Worm (Caenorhabditis elegans) whole organism, L4 larva: ENCODE measurements around the gene T10G3.1.

Experiments
- D1046.2 ChIP-seq: fragments of 200-800 bp; sonication (Bioruptor generic); IDR thresholded peaks from 2 replicates; pipeline ENCODE4 v1.3.6; 2022; ENCODE audit warnings: missing genetic modification characterization, missing compliant biosample characterization
- F37D6.2 ChIP-seq: sonication (generic microtip); optimal IDR thresholded peaks from 2 replicates; lab custom pipeline; 2016; ENCODE audit warnings: mild to moderate bottlenecking, missing genetic modification characterization, missing compliant biosample characterization
- F44E2.7 ChIP-seq: fragments of 200-800 bp; sonication (Bioruptor generic); IDR thresholded peaks from 2 replicates; pipeline ENCODE4 v2.1.2; 2022; ENCODE audit warnings: missing genetic modification characterization, missing compliant biosample characterization
- R02D3.7 ChIP-seq: fragments of 150-350 bp; sonication (generic microtip); optimal IDR thresholded peaks from 3 replicates; lab custom pipeline; 2014; ENCODE audit warnings: missing biosample characterization, missing genetic modification characterization
- T20F7.1 ChIP-seq: fragments of 200-800 bp; sonication (Bioruptor generic); optimal IDR thresholded peaks from 2 replicates; lab custom pipeline; 2018; ENCODE audit warnings: mild to moderate bottlenecking, missing genetic modification characterization, missing compliant biosample characterization
- T26A8.4 ChIP-seq: fragments of 200-800 bp; sonication (Bioruptor generic); IDR thresholded peaks from 2 replicates; pipeline ENCODE4 v1.3.6; 2022; ENCODE audit warnings: missing genetic modification characterization, missing compliant biosample characterization
- Y48G9A.11 ChIP-seq: fragments of 200-800 bp; sonication (Bioruptor generic); IDR thresholded peaks from 2 replicates; pipeline ENCODE4 v1.3.6; 2022; ENCODE audit warnings: missing genetic modification reagents, missing genetic modification characterization, missing compliant biosample characterization
- Y5F2A.4 ChIP-seq: fragments of 200-800 bp; sonication (Bioruptor generic); optimal IDR thresholded peaks from 2 replicates; lab custom pipeline; 2018; ENCODE audit warnings: mild to moderate bottlenecking, missing genetic modification characterization, missing compliant biosample characterization
- ZK546.5 ChIP-seq, 2 experiments: sonication (generic microtip); optimal IDR thresholded peaks; 2 replicates each; lab custom pipeline; 2017; ENCODE audit warnings: missing biosample characterization in 2 of 2, missing genetic modification characterization in 2 of 2
- aly-2 ChIP-seq: sonication (generic microtip); optimal IDR thresholded peaks from 2 replicates; lab custom pipeline; 2018; ENCODE audit warnings: missing biosample characterization, missing genetic modification characterization
- ceh-28 ChIP-seq: fragments of 150-350 bp; optimal IDR thresholded peaks from 2 replicates; lab custom pipeline; 2014; ENCODE audit warnings: missing biosample characterization, missing genetic modification reagents, missing genetic modification characterization
- ceh-44 ChIP-seq: fragments of 200-800 bp; sonication (Bioruptor generic); IDR thresholded peaks from 2 replicates; pipeline ENCODE4 v1.3.6; 2022; ENCODE audit warnings: missing genetic modification reagents, missing genetic modification characterization, missing compliant biosample characterization
- ceh-62 ChIP-seq: sonication (generic microtip); optimal IDR thresholded peaks from 2 replicates; lab custom pipeline; 2017; ENCODE audit warnings: missing biosample characterization, missing genetic modification characterization
- ces-1 ChIP-seq: fragments of 150-350 bp; sonication (generic microtip); optimal IDR thresholded peaks from 4 replicates; lab custom pipeline; 2014; ENCODE audit warnings: missing biosample characterization, missing genetic modification reagents, missing genetic modification characterization
- ctbp-1 ChIP-seq: fragments of 200-800 bp; sonication (Bioruptor generic); IDR thresholded peaks from 2 replicates; pipeline ENCODE4 v1.3.6; 2022; ENCODE audit warnings: missing genetic modification reagents, missing genetic modification characterization, missing compliant biosample characterization
- daf-16 ChIP-seq, 3 experiments: sonication (generic microtip); optimal IDR thresholded peaks; 2 replicates each; lab custom pipeline; 2016 to 2017; ENCODE audit warnings: missing genetic modification characterization in 3 of 3, missing genetic modification reagents in 3 of 3, mild to moderate bottlenecking in 2 of 3, missing compliant biosample characterization in 2 of 3, missing biosample characterization in 1 of 3, moderate library complexity in 1 of 3
- dmd-9 ChIP-seq: fragments of 200-800 bp; sonication (Bioruptor generic); IDR thresholded peaks from 2 replicates; pipeline ENCODE4 v1.3.6; 2022; ENCODE audit warnings: missing genetic modification reagents, missing genetic modification characterization, missing compliant biosample characterization
- duxl-1 ChIP-seq: sonication (generic microtip); optimal IDR thresholded peaks from 2 replicates; lab custom pipeline; 2016; ENCODE audit warnings: mild to moderate bottlenecking, missing genetic modification characterization, moderate library complexity, missing compliant biosample characterization; ENCODE audit not compliant: poor library complexity
- dve-1 ChIP-seq: sonication (generic microtip); optimal IDR thresholded peaks from 2 replicates; lab custom pipeline; 2017; ENCODE audit warnings: antibody characterized with exemption, mild to moderate bottlenecking, missing genetic modification characterization, missing compliant biosample characterization; ENCODE audit not compliant: insufficient read depth
- hlh-11 ChIP-seq: fragments of 200-800 bp; sonication (Bioruptor generic); optimal IDR thresholded peaks from 2 replicates; lab custom pipeline; 2018; ENCODE audit warnings: mild to moderate bottlenecking, missing genetic modification characterization, missing compliant biosample characterization
- hlh-30 ChIP-seq: sonication (generic microtip); optimal IDR thresholded peaks from 2 replicates; lab custom pipeline; 2017; ENCODE audit warnings: antibody characterized with exemption, mild to moderate bottlenecking, missing genetic modification characterization, missing compliant biosample characterization; ENCODE audit not compliant: insufficient read depth
- hmg-1.1 ChIP-seq: fragments of 200-800 bp; sonication (Bioruptor generic); IDR thresholded peaks from 2 replicates; pipeline ENCODE4 v1.3.6; 2022; ENCODE audit warnings: missing genetic modification reagents, missing genetic modification characterization, missing compliant biosample characterization
- lin-1 ChIP-seq: fragments of 200-800 bp; sonication (Bioruptor generic); IDR thresholded peaks from 2 replicates; pipeline ENCODE4 v1.3.6; 2022; ENCODE audit warnings: missing genetic modification reagents, missing genetic modification characterization, missing compliant biosample characterization
- lsy-2 ChIP-seq, 2 experiments: fragments of 150-350 bp in 1 of 2; sonication (generic microtip) in 1 of 2; optimal IDR thresholded peaks; 2 replicates each; lab custom pipeline; 2014 to 2017; ENCODE audit warnings: missing biosample characterization in 2 of 2, missing genetic modification characterization in 2 of 2
- madf-9 ChIP-seq: fragments of 200-800 bp; sonication (Bioruptor generic); conservative IDR thresholded peaks from 2 replicates; pipeline ENCODE4 v1.3.6; 2022; ENCODE audit warnings: missing genetic modification reagents, missing genetic modification characterization, missing compliant biosample characterization
- mep-1 ChIP-seq: fragments of 150-350 bp; sonication (generic microtip); optimal IDR thresholded peaks from 3 replicates; lab custom pipeline; 2014; ENCODE audit warnings: missing biosample characterization, missing genetic modification characterization
- mes-2 ChIP-seq: sonication (generic microtip); optimal IDR thresholded peaks from 2 replicates; lab custom pipeline; 2016; ENCODE audit warnings: missing genotype, mild to moderate bottlenecking, missing genetic modification characterization, missing compliant biosample characterization; ENCODE audit not compliant: poor library complexity, severe bottlenecking
- mxl-2 ChIP-seq: fragments of 200-800 bp; sonication (Bioruptor generic); conservative IDR thresholded peaks from 2 replicates; pipeline ENCODE4 v1.3.6; 2022; ENCODE audit warnings: missing genetic modification reagents, missing genetic modification characterization, missing compliant biosample characterization
- mxl-3 ChIP-seq: fragments of 200-800 bp; sonication (Bioruptor generic); optimal IDR thresholded peaks from 2 replicates; lab custom pipeline; 2018; ENCODE audit warnings: mild to moderate bottlenecking, missing genetic modification characterization, missing compliant biosample characterization
- nhr-102 ChIP-seq: sonication (generic microtip); optimal IDR thresholded peaks from 2 replicates; lab custom pipeline; 2016; ENCODE audit warnings: mild to moderate bottlenecking, missing genetic modification characterization, moderate library complexity, missing compliant biosample characterization
- nhr-11 ChIP-seq: fragments of 150-350 bp; optimal IDR thresholded peaks from 2 replicates; lab custom pipeline; 2014; ENCODE audit warnings: missing biosample characterization, missing genetic modification characterization
- nhr-41 ChIP-seq: fragments of 200-800 bp; sonication (Bioruptor generic); IDR thresholded peaks from 2 replicates; pipeline ENCODE4 v1.3.6; 2022; ENCODE audit warnings: missing genetic modification reagents, missing genetic modification characterization, missing compliant biosample characterization
- nhr-42 ChIP-seq: fragments of 200-800 bp; sonication (Bioruptor generic); IDR thresholded peaks from 2 replicates; pipeline ENCODE4 v1.3.6; 2022; ENCODE audit warnings: missing genetic modification characterization, missing compliant biosample characterization
- nhr-6 ChIP-seq: fragments of 150-350 bp; optimal IDR thresholded peaks from 2 replicates; lab custom pipeline; 2014; ENCODE audit warnings: missing biosample characterization, missing genetic modification characterization
- nhr-76 ChIP-seq: fragments of 150-350 bp; optimal IDR thresholded peaks from 2 replicates; lab custom pipeline; 2014; ENCODE audit warnings: missing biosample characterization, missing genetic modification characterization
- php-3 ChIP-seq: fragments of 200-800 bp; sonication (Bioruptor generic); IDR thresholded peaks from 2 replicates; pipeline ENCODE4 v1.3.6; 2022; ENCODE audit warnings: missing genetic modification reagents, missing genetic modification characterization, missing compliant biosample characterization
- rbr-2 ChIP-seq: sonication (generic microtip); optimal IDR thresholded peaks from 2 replicates; lab custom pipeline; 2016; ENCODE audit warnings: missing genotype, missing genetic modification characterization, missing compliant biosample characterization
- saeg-2 ChIP-seq: fragments of 200-800 bp; sonication (Bioruptor generic); IDR thresholded peaks from 2 replicates; pipeline ENCODE4 v1.3.6; 2022; ENCODE audit warnings: missing genetic modification reagents, missing genetic modification characterization, missing compliant biosample characterization
- unc-62 ChIP-seq, 3 experiments: fragments of 150-350 bp in 1 of 3; sonication (generic microtip); optimal IDR thresholded peaks in 2 of 3; peaks in 1 of 3; 1 replicate in 1 of 3; 2 replicates in 2 of 3; lab custom pipeline; 2014 to 2017; ENCODE audit warnings: missing biosample characterization in 3 of 3, missing genetic modification characterization in 3 of 3, missing genetic modification reagents in 3 of 3, missing genotype in 1 of 3
- zag-1 ChIP-seq: fragments of 150-350 bp; optimal IDR thresholded peaks from 2 replicates; lab custom pipeline; 2014; ENCODE audit warnings: missing biosample characterization, missing genetic modification characterization
- ztf-7 ChIP-seq: fragments of 150-350 bp; optimal IDR thresholded peaks from 2 replicates; lab custom pipeline; 2014; ENCODE audit warnings: missing biosample characterization, missing genetic modification characterization

The T10G3.1 gene

ce11 chrV:13468190-13468765 is 5.2 kb downstream of the T10G3.1 start, which contains the start of the genes F25H9.6 and F25H9.7 (continued):
- TF ChIP-seq mxl-2 (peak; percentile 79), T20F7.1 (GFP tag; lab: Kevin White, UChicago) (peak; percentile 78), hmg-1.1 (peak; percentile 50; the same call in 1 of the 2 replicates), lsy-2 (tag; optimal IDR thresholded peaks at IDR 0.05; lab: Kevin White, UChicago) (peak in 1 of 2 experiments; percentile 90), mxl-3 (GFP tag; lab: Kevin White, UChicago) (peak; percentile 71), R02D3.7 (tag; lab: Kevin White, UChicago) (no peak), dmd-9 (GFP tag; lab: Robert Waterston, UW) (peak; percentile 98), ztf-7 (peak; percentile 65), nhr-41 (GFP tag; lab: Robert Waterston, UW) (no peak), dve-1 (peak; percentile 81), mes-2 (tag; lab: Kevin White, UChicago) (peak; percentile 100), aly-2 (tag; lab: Kevin White, UChicago) (no peak), ctbp-1 (GFP tag; lab: Robert Waterston, UW) (no peak), ces-1 (GFP tag; lab: Kevin White, UChicago) (no peak), nhr-11 (tag; lab: Kevin White, UChicago) (peak; percentile 54), duxl-1 (tag; lab: Kevin White, UChicago) (peak; percentile 88), nhr-102 (peak; percentile 48), nhr-76 (no peak), F37D6.2 (peak; percentile 70), php-3 (GFP tag; lab: Robert Waterston, UW) (no peak), D1046.2 (peak; percentile 78; the same call in 1 of the 2 replicates), nhr-42 (GFP tag; lab: Robert Waterston, UW) (no peak), mep-1 (tag; lab: Kevin White, UChicago) (peak; percentile 65), ceh-62 (tag; lab: Kevin White, UChicago) (no peak), madf-9 (peak; percentile 93), hlh-30 (tag; lab: Kevin White, UChicago) (peak; percentile 91), daf-16 (GFP tag; optimal IDR thresholded peaks at IDR 0.05; lab: Kevin White, UChicago) (peak; percentile 43 to 86), daf-16 (tag; optimal IDR thresholded peaks at IDR 0.05; lab: Kevin White, UChicago) (peak; percentile 29), unc-62 (GFP tag; optimal IDR thresholded peaks at IDR 0.05 in 1 of 2; lab: Kevin White, UChicago) (peak in 1 of 2 experiments; percentile 98), unc-62 (tag; optimal IDR thresholded peaks at IDR 0.05; lab: Kevin White, UChicago) (no peak), zag-1 (tag; lab: Kevin White, UChicago) (no peak), hlh-11 (peak; percentile 66), nhr-6 (peak; percentile 93), F44E2.7 (no peak), T26A8.4 (GFP tag; lab: Robert Waterston, UW) (peak; percentile 84), Y5F2A.4 (GFP tag; lab: Kevin White, UChicago) (no peak), lin-1 (no peak), ceh-44 (GFP tag; lab: Robert Waterston, UW) (peak; percentile 63; the same call in 1 of the 2 replicates), rbr-2 (peak; percentile 81), saeg-2 (GFP tag; lab: Robert Waterston, UW) (no peak), Y48G9A.11 (GFP tag; lab: Robert Waterston, UW) (peak; percentile 94), ZK546.5 (tag; optimal IDR thresholded peaks at IDR 0.05; lab: Kevin White, UChicago) (no peak), ceh-28 (no peak)
